Worm (Caenorhabditis elegans) whole organism, late embryonic: ENCODE data around the gene hda-4.

ENCODE experiments used
- K09A11.1 ChIP-seq: sonication (generic microtip); optimal IDR thresholded peaks from 2 replicates; lab custom pipeline; 2017; ENCODE audit warnings: antibody characterized with exemption, mild to moderate bottlenecking, missing genetic modification characterization, missing compliant biosample characterization; ENCODE audit not compliant: insufficient read depth
- ama-1 ChIP-seq: fragments of 150-350 bp; optimal IDR thresholded peaks from 2 replicates; lab custom pipeline; 2014
- ceh-19 ChIP-seq: fragments of 200-800 bp; sonication (Bioruptor generic); optimal IDR thresholded peaks from 2 replicates; lab custom pipeline; 2018; ENCODE audit warnings: mild to moderate bottlenecking, missing genetic modification characterization, missing compliant biosample characterization
- dve-1 ChIP-seq: sonication (generic microtip); optimal IDR thresholded peaks from 2 replicates; lab custom pipeline; 2017; ENCODE audit warnings: antibody characterized with exemption, mild to moderate bottlenecking, missing genetic modification characterization, missing compliant biosample characterization
- hlh-30 ChIP-seq: sonication (generic microtip); optimal IDR thresholded peaks from 2 replicates; lab custom pipeline; 2017; ENCODE audit warnings: antibody characterized with exemption, missing genetic modification characterization, missing compliant biosample characterization; ENCODE audit not compliant: insufficient read depth
- madf-2 ChIP-seq: sonication (generic microtip); optimal IDR thresholded peaks from 2 replicates; lab custom pipeline; 2017; ENCODE audit warnings: missing genetic modification characterization, missing compliant biosample characterization
- nhr-11 ChIP-seq: fragments of 150-350 bp; optimal IDR thresholded peaks from 2 replicates; lab custom pipeline; 2014; ENCODE audit warnings: missing biosample characterization, missing genetic modification characterization
- pag-3 ChIP-seq: sonication (generic microtip); optimal IDR thresholded peaks from 2 replicates; lab custom pipeline; 2016; ENCODE audit warnings: missing compliant biosample characterization, missing genetic modification characterization, borderline replicate concordance
- pha-4 ChIP-seq: fragments of 150-350 bp; optimal IDR thresholded peaks from 2 replicates; lab custom pipeline; 2018; ENCODE audit warnings: missing biosample characterization, missing genetic modification reagents, missing genetic modification characterization
- pqm-1 ChIP-seq: sonication (generic microtip); optimal IDR thresholded peaks from 2 replicates; lab custom pipeline; 2016; ENCODE audit warnings: missing genetic modification characterization, missing compliant biosample characterization
- ref-2 ChIP-seq: sonication (generic microtip); optimal IDR thresholded peaks from 2 replicates; lab custom pipeline; 2016; ENCODE audit warnings: missing genetic modification characterization, missing compliant biosample characterization
- ttx-3 ChIP-seq: sonication (generic microtip); optimal IDR thresholded peaks from 2 replicates; lab custom pipeline; 2016; ENCODE audit warnings: missing genetic modification reagents, missing genetic modification characterization, missing compliant biosample characterization
- unc-55 ChIP-seq: sonication (generic microtip); optimal IDR thresholded peaks from 2 replicates; lab custom pipeline; 2017; ENCODE audit warnings: missing biosample characterization, missing genetic modification reagents, missing genetic modification characterization

DNA sequence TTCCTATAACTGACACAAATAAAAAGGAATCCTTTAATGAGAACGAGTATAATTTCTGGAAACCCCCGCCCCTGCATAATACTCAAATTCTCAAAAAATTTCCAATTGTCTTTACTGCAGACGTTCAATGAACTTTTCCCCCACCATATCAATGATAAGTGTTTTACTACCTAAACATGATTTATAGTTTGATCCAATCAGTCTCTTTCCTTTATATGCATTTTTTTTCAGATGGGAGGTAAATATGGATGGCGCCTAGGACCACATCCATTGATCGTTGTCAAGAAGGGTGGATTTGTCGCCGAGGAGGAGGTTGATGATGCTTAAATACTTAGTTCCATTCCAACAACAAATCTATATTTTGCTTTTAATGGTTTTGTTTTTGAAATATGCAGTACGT, 57.8 kb downstream of the hda-4 start:
- no peak for TF ChIP-seq madf-2 (tag; lab: Kevin White, UChicago)
- no peak for TF ChIP-seq pag-3 (tag; lab: Kevin White, UChicago)
- TF ChIP-seq ttx-3 (tag; lab: Kevin White, UChicago) = no peak
- no peak for TF ChIP-seq ref-2 (tag; lab: Kevin White, UChicago)
- TF ChIP-seq K09A11.1 (tag; lab: Kevin White, UChicago) = no peak
- TF ChIP-seq dve-1 (tag; lab: Kevin White, UChicago) = no peak
- no peak for TF ChIP-seq ama-1
- no peak for TF ChIP-seq hlh-30 (tag; lab: Kevin White, UChicago)
- no peak for TF ChIP-seq pqm-1 (tag; lab: Kevin White, UChicago)
- TF ChIP-seq pha-4 (tag; lab: Kevin White, UChicago) = no peak
- TF ChIP-seq unc-55 (GFP tag; lab: Kevin White, UChicago) = no peak
- TF ChIP-seq nhr-11 (tag; lab: Kevin White, UChicago) = no peak
- no peak for TF ChIP-seq ceh-19 (GFP tag; lab: Kevin White, UChicago)
